Fruit fly (Drosophila melanogaster): ENCODE measurements at regions not wholly inside any gene's neighbourhood (a gene's known extent, or its start where the extent isn't known, plus 50 kb on each side); places are given as distances from the start of the nearest gene placed in this dataset.

DNA sequence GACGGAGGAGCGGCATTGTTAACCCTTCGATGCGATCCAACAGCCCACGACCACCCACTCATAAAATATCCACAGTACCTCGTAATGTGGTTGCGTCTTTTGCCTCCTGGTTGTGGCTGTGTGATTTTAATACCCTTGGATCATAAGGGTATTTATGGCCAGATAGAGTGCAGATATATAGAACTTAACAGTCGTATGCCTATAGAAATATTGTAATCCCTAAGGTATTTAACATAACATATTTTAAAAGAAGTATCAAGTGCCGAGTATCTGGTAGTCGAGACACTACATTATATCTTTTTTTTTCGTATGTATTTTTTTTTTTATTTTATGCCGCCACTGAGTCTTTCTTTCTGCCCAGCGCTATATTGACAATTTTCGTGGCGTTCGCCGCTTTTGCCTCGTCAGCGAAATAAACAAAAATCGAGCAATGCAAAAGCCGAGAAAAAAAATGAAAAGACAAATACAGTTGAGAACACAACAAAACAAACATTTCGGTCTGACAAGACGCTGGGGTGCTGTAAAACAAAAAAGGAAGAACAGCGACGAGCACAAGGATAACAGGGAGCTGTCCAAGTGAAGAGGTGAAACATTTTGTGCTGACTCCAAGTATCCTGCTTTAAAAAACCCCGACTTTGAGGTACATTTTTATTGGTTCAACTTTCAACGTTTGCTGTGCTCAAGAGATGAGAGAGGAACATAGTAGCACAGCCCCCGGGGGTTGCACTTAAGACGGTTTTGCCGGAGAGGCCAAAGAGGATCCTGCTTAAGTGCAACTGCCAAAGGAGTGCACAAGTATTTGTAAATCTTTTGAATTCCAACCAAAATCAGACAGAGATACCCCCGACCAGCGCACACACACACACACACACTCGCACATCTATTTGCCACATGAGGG lies 55.3 kb downstream of the vvl start (continued):
- TF ChIP-seq lmd (GFP tag; IDR thresholded peaks at IDR 0.05) = no peak
- peak; percentile 24 for TF ChIP-seq CG2678 (tag; optimal IDR thresholded peaks at IDR 0.05)
- TF ChIP-seq CG6272 (GFP tag; IDR thresholded peaks at IDR 0.05) = no peak
- TF ChIP-seq so (GFP tag; IDR thresholded peaks at IDR 0.05) = no peak
- peak; percentile 26 for TF ChIP-seq Ets65A (GFP tag)
- TF ChIP-seq exex (tag; optimal IDR thresholded peaks at IDR 0.05) = no peak
- no peak for TF ChIP-seq cas (GFP tag; IDR thresholded peaks at IDR 0.05)
- no peak for TF ChIP-seq E2f1 (GFP tag; IDR thresholded peaks at IDR 0.05)
- no peak for TF ChIP-seq fd102C (GFP tag; optimal IDR thresholded peaks at IDR 0.05)
- TF ChIP-seq CG12071 (GFP tag; optimal IDR thresholded peaks at IDR 0.05) = no peak
- no peak for TF ChIP-seq esg (GFP tag; conservative IDR thresholded peaks at IDR 0.05)
- TF ChIP-seq pfk (GFP tag; optimal IDR thresholded peaks at IDR 0.05) = no peak
- TF ChIP-seq gt (GFP tag; IDR thresholded peaks at IDR 0.05) = no peak
- TF ChIP-seq dpn (GFP tag; optimal IDR thresholded peaks at IDR 0.05) = no peak
- peak; percentile 22 for TF ChIP-seq dmrt99B (tag; optimal IDR thresholded peaks at IDR 0.05)
- TF ChIP-seq CTCF (GFP tag; optimal IDR thresholded peaks at IDR 0.05) = no peak
- TF ChIP-seq CG9797 (GFP tag; optimal IDR thresholded peaks at IDR 0.05) = no peak
- TF ChIP-seq unc-4 (GFP tag; IDR thresholded peaks at IDR 0.05; ENCODE audit: partially characterized antibody) = no peak
- no peak for TF ChIP-seq HmgZ (tag; optimal IDR thresholded peaks at IDR 0.05)
- TF ChIP-seq Med (GFP tag) = peak; percentile 73
- no peak for TF ChIP-seq mam (GFP tag; optimal IDR thresholded peaks at IDR 0.05)
- no peak for TF ChIP-seq ind (GFP tag; optimal IDR thresholded peaks at IDR 0.05)
- TF ChIP-seq CG1792 (GFP tag; optimal IDR thresholded peaks at IDR 0.05) = no peak
- no peak for TF ChIP-seq CG18262 (tag; optimal IDR thresholded peaks at IDR 0.05)
- no peak for TF ChIP-seq CG4360 (GFP tag; IDR thresholded peaks at IDR 0.05)
- TF ChIP-seq btn (GFP tag; optimal IDR thresholded peaks at IDR 0.05) = no peak
- TF ChIP-seq disco-r (GFP tag; optimal IDR thresholded peaks at IDR 0.05) = no peak
- no peak for TF ChIP-seq chif (GFP tag; optimal IDR thresholded peaks at IDR 0.05)
- no peak for TF ChIP-seq CG2875 (GFP tag; optimal IDR thresholded peaks at IDR 0.05)
- TF ChIP-seq CG14860 (GFP tag; IDR thresholded peaks at IDR 0.05; ENCODE audit: partially characterized antibody) = no peak
- TF ChIP-seq CG16863 (GFP tag; optimal IDR thresholded peaks at IDR 0.05) = no peak
- no peak for TF ChIP-seq CG31388 (GFP tag; optimal IDR thresholded peaks at IDR 0.05)
- TF ChIP-seq CkIIα-i1 (GFP tag; IDR thresholded peaks at IDR 0.05) = no peak
- no peak for TF ChIP-seq stwl (tag; optimal IDR thresholded peaks at IDR 0.05)
- TF ChIP-seq p53 (GFP tag; optimal IDR thresholded peaks at IDR 0.05) = no peak
- peak; percentile 65 for TF ChIP-seq Xrp1 (GFP tag; IDR thresholded peaks at IDR 0.05)
- no peak for TF ChIP-seq lilli (GFP tag; optimal IDR thresholded peaks at IDR 0.05)
- TF ChIP-seq CG17328 (GFP tag; IDR thresholded peaks at IDR 0.05) = no peak
- no peak for TF ChIP-seq ato (GFP tag; IDR thresholded peaks at IDR 0.05; ENCODE audit: partially characterized antibody)
- no peak for TF ChIP-seq CG12219 (GFP tag; optimal IDR thresholded peaks at IDR 0.05)
- TF ChIP-seq CG2199 (GFP tag; IDR thresholded peaks at IDR 0.05) = 0 out of 3 replicates have a peak, but pooled peaks have one; percentile 10
- no peak for TF ChIP-seq CG11093 (GFP tag; IDR thresholded peaks at IDR 0.05)
- peak; percentile 31; the same call in 1 of the 2 replicates for TF ChIP-seq vvl (GFP tag; IDR thresholded peaks at IDR 0.05)
- TF ChIP-seq CG14441 (GFP tag; IDR thresholded peaks at IDR 0.05) = peak; percentile 37; the same call in 1 of the 2 replicates
- TF ChIP-seq D19B (GFP tag; optimal IDR thresholded peaks at IDR 0.05) = peak; percentile 21
- TF ChIP-seq gcm2 (GFP tag; optimal IDR thresholded peaks at IDR 0.05) = no peak
- TF ChIP-seq crol (GFP tag; IDR thresholded peaks at IDR 0.05) = no peak
- peak; percentile 91 for TF ChIP-seq pros (GFP tag; optimal IDR thresholded peaks at IDR 0.05)
- TF ChIP-seq CG7839 (tag; optimal IDR thresholded peaks at IDR 0.05) = peak; percentile 20
- TF ChIP-seq CG6689 (GFP tag; IDR thresholded peaks at IDR 0.05) = peak; percentile 38
- TF ChIP-seq ap (GFP tag; IDR thresholded peaks at IDR 0.05) = no peak

Measured in whole organism, embryonic.